Fruit fly (Drosophila melanogaster) whole organism, pupa: ENCODE results near the gene CG7289.

Experiments
- CG17806 ChIP-seq: fragments of 200-800 bp; sonication (Bioruptor generic); optimal IDR thresholded peaks from 2 replicates; lab custom pipeline; 2018; ENCODE audit warnings: missing biosample characterization, mild to moderate bottlenecking, missing genetic modification characterization, moderate library complexity
- CG34367 ChIP-seq: fragments of 200-800 bp; sonication (Bioruptor generic); optimal IDR thresholded peaks from 2 replicates; lab custom pipeline; 2018; ENCODE audit warnings: missing biosample characterization, mild to moderate bottlenecking, missing genetic modification characterization
- CG9948 ChIP-seq: fragments of 200-800 bp; sonication (Bioruptor generic); optimal IDR thresholded peaks from 2 replicates; lab custom pipeline; 2018; ENCODE audit warnings: missing biosample characterization, mild to moderate bottlenecking, missing genetic modification characterization, moderate library complexity
- EcR ChIP-seq: fragments of 200-800 bp; sonication (Bioruptor generic); optimal IDR thresholded peaks from 3 replicates; lab custom pipeline; 2019; ENCODE audit warnings: missing biosample characterization, missing genetic modification characterization, mild to moderate bottlenecking, moderate library complexity, missing genetic modification reagents
- Ets98B ChIP-seq: fragments of 200-800 bp; sonication (Bioruptor generic); IDR thresholded peaks from 2 replicates; pipeline ENCODE4 v1.3.6; 2022; ENCODE audit warnings: missing biosample characterization, missing genetic modification characterization
- Pif1B ChIP-seq: fragments of 200-800 bp; sonication (Bioruptor generic); optimal IDR thresholded peaks from 3 replicates; lab custom pipeline; 2016; ENCODE audit warnings: missing biosample characterization, missing genetic modification characterization
- gl ChIP-seq: fragments of 200-800 bp; sonication (Bioruptor generic); optimal IDR thresholded peaks from 2 replicates; lab custom pipeline; 2018; ENCODE audit warnings: missing biosample characterization, mild to moderate bottlenecking, missing genetic modification characterization

dm6 chr2L:1975473-1975872 lies 6.5 kb upstream of the CG7289 start:
- TF ChIP-seq EcR (GFP tag; lab: Kevin White, UChicago) (no peak), Ets98B (GFP tag; lab: Robert Waterston, UW) (no peak), gl (tag; lab: Kevin White, UChicago) (no peak), Pif1B (GFP tag; lab: Kevin White, UChicago) (no peak), CG34367 (no peak), CG9948 (tag; lab: Kevin White, UChicago) (no peak), CG17806 (no peak)
